Fruit fly (Drosophila melanogaster): ENCODE measurements around the gene ImpL2.

ImpL2 gene

dm6 chr3L:4231401-4232014 lies 4.4 kb downstream of the ImpL2 start:
- TF ChIP-seq svp (GFP tag): peak; percentile 96
- TF ChIP-seq CG8319 (GFP tag; optimal IDR thresholded peaks at IDR 0.05): no peak

dm6 chr3L:4230357-4230901 lies 5.5 kb downstream of the ImpL2 start:
- TF ChIP-seq Sox14 (GFP tag; optimal IDR thresholded peaks at IDR 0.05): peak; percentile 91
- peak; percentile 64 for TF ChIP-seq Hr39 (GFP tag; optimal IDR thresholded peaks at IDR 0.05)
- peak; percentile 89 for TF ChIP-seq net (GFP tag; optimal IDR thresholded peaks at IDR 0.05)
- peak; percentile 93 for TF ChIP-seq Ets96B (tag; optimal IDR thresholded peaks at IDR 0.05)
- peak; percentile 55 for TF ChIP-seq fd85E (GFP tag; optimal IDR thresholded peaks at IDR 0.05)
- TF ChIP-seq spab (GFP tag; optimal IDR thresholded peaks at IDR 0.05): peak; percentile 93
- peak; percentile 90 for TF ChIP-seq acj6 (GFP tag; optimal IDR thresholded peaks at IDR 0.05)
- TF ChIP-seq CG8119 (GFP tag; IDR thresholded peaks at IDR 0.05): peak; percentile 96
- peak; percentile 39 for TF ChIP-seq Sox102F (GFP tag; optimal IDR thresholded peaks at IDR 0.05)
- TF ChIP-seq salr (GFP tag; optimal IDR thresholded peaks at IDR 0.05): peak; percentile 86 to 92
- TF ChIP-seq pdm3 (GFP tag; optimal IDR thresholded peaks at IDR 0.05): peak; percentile 93
- peak; percentile 88 for TF ChIP-seq CG7368 (GFP tag; optimal IDR thresholded peaks at IDR 0.05)
- TF ChIP-seq CG6854 (GFP tag; optimal IDR thresholded peaks at IDR 0.05): no peak
- no peak for TF ChIP-seq Ets21C (GFP tag; optimal IDR thresholded peaks at IDR 0.05)
- peak; percentile 92 for TF ChIP-seq dac (GFP tag; optimal IDR thresholded peaks at IDR 0.05)
- TF ChIP-seq Hr4 (GFP tag; optimal IDR thresholded peaks at IDR 0.05): peak; percentile 97
- TF ChIP-seq CG6163 (GFP tag; IDR thresholded peaks at IDR 0.05): peak; percentile 87
- peak; percentile 81 for TF ChIP-seq CG34406 (GFP tag; optimal IDR thresholded peaks at IDR 0.05)
- TF ChIP-seq CG10669 (GFP tag; optimal IDR thresholded peaks at IDR 0.05): peak; percentile 93
- no peak for TF ChIP-seq Eip93F (GFP tag; optimal IDR thresholded peaks at IDR 0.05)
- peak; percentile 97 for TF ChIP-seq CG32006 (GFP tag; optimal IDR thresholded peaks at IDR 0.05)
- TF ChIP-seq CG1621 (tag; optimal IDR thresholded peaks at IDR 0.05): peak; percentile 88
- TF ChIP-seq svp (GFP tag): peak; percentile 75
- TF ChIP-seq fd59A (GFP tag; optimal IDR thresholded peaks at IDR 0.05): peak; percentile 93
- peak; percentile 79 for TF ChIP-seq CG11902 (GFP tag; optimal IDR thresholded peaks at IDR 0.05)
- TF ChIP-seq Lpt (GFP tag; optimal IDR thresholded peaks at IDR 0.05): peak; percentile 92
- peak; percentile 93 for TF ChIP-seq CG15336 (GFP tag; IDR thresholded peaks at IDR 0.05)
- peak; percentile 85 for TF ChIP-seq Gug (GFP tag; IDR thresholded peaks at IDR 0.05)
- TF ChIP-seq Blimp-1 (GFP tag; optimal IDR thresholded peaks at IDR 0.05): no peak
- peak; percentile 89 for TF ChIP-seq dsx (GFP tag; optimal IDR thresholded peaks at IDR 0.05; ENCODE audit: poor library complexity, severe bottlenecking)
- TF ChIP-seq eg (GFP tag; IDR thresholded peaks at IDR 0.05): peak; percentile 90
- TF ChIP-seq lz (GFP tag; optimal IDR thresholded peaks at IDR 0.05): peak; percentile 54
- no peak for TF ChIP-seq vri (GFP tag; optimal IDR thresholded peaks at IDR 0.05)
- peak; percentile 73 for TF ChIP-seq CG11294 (GFP tag; IDR thresholded peaks at IDR 0.05)
- TF ChIP-seq Hr38 (GFP tag; optimal IDR thresholded peaks at IDR 0.05): no peak
- peak; percentile 81 for TF ChIP-seq Sox15 (GFP tag; optimal IDR thresholded peaks at IDR 0.05)
- peak; percentile 72 for TF ChIP-seq topi (GFP tag; optimal IDR thresholded peaks at IDR 0.05)
- peak; percentile 91 for TF ChIP-seq CG6276 (GFP tag; optimal IDR thresholded peaks at IDR 0.05)
- peak; percentile 94 for TF ChIP-seq CG3032 (tag; optimal IDR thresholded peaks at IDR 0.05)
- peak; percentile 67 for TF ChIP-seq esn (GFP tag; optimal IDR thresholded peaks at IDR 0.05)
- TF ChIP-seq CG4318 (GFP tag; optimal IDR thresholded peaks at IDR 0.05): peak; percentile 93
- TF ChIP-seq cyc (GFP tag; optimal IDR thresholded peaks at IDR 0.05): peak; percentile 65
- TF ChIP-seq CG16779 (tag; optimal IDR thresholded peaks at IDR 0.05): peak; percentile 86
- TF ChIP-seq CG10631 (GFP tag; optimal IDR thresholded peaks at IDR 0.05): peak; percentile 91
- peak; percentile 91 for TF ChIP-seq CG11762 (GFP tag; optimal IDR thresholded peaks at IDR 0.05; ENCODE audit: insufficient read depth)
- peak; percentile 82 for TF ChIP-seq CG8319 (GFP tag; optimal IDR thresholded peaks at IDR 0.05)
- TF ChIP-seq Smox (GFP tag; optimal IDR thresholded peaks at IDR 0.05): peak; percentile 33
- peak; percentile 66 for TF ChIP-seq Met (GFP tag; optimal IDR thresholded peaks at IDR 0.05)

Measured in whole organism, prepupa.